Fruit fly (Drosophila melanogaster) whole organism, pupa: ENCODE measurements around the gene mmy.

Experiments
- CG32121 ChIP-seq: fragments of 200-800 bp; sonication (Bioruptor generic); IDR thresholded peaks from 2 replicates; pipeline ENCODE4 v1.3.6; 2022; ENCODE audit warnings: missing biosample characterization, missing genetic modification characterization
- CG34367 ChIP-seq: fragments of 200-800 bp; sonication (Bioruptor generic); optimal IDR thresholded peaks from 2 replicates; lab custom pipeline; 2018; ENCODE audit warnings: missing biosample characterization, mild to moderate bottlenecking, missing genetic modification characterization
- CG8159 ChIP-seq: fragments of 200-800 bp; sonication (Bioruptor generic); optimal IDR thresholded peaks from 3 replicates; lab custom pipeline; 2018; ENCODE audit warnings: missing biosample characterization, mild to moderate bottlenecking, missing genetic modification characterization, moderate library complexity
- EcR ChIP-seq: fragments of 200-800 bp; sonication (Bioruptor generic); optimal IDR thresholded peaks from 3 replicates; lab custom pipeline; 2019; ENCODE audit warnings: missing biosample characterization, missing genetic modification characterization, mild to moderate bottlenecking, moderate library complexity, missing genetic modification reagents
- Pif1B ChIP-seq: fragments of 200-800 bp; sonication (Bioruptor generic); optimal IDR thresholded peaks from 3 replicates; lab custom pipeline; 2016; ENCODE audit warnings: missing biosample characterization, missing genetic modification characterization
- rn ChIP-seq: fragments of 200-800 bp; sonication (Bioruptor generic); IDR thresholded peaks from 2 replicates; pipeline ENCODE4 v1.3.6; 2022; ENCODE audit warnings: missing biosample characterization, missing genetic modification characterization

DNA sequence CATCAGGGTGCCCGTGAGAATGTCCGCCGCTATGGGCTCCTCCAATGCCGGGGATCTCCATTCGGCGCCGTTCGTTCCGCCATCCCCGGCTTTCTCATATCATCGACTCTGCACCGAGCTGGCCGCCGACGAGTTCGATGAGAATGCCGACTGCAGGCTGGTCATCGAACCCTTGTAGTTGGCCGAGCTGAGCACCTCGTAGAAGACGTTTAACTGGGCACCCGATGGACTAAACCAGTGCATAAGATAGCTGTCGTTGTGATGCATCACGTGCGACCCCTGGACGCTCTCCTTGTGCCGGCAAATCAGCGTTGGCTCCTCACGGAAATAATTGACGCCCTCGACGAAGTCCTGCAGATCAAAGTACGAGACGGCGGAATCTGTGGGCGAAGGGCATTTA lies 24.0 kb downstream of the mmy start:
- no peak for TF ChIP-seq rn (GFP tag; lab: Robert Waterston, UW)
- no peak for TF ChIP-seq CG32121
- no peak for TF ChIP-seq CG8159
- peak; percentile 80 for TF ChIP-seq EcR (GFP tag; lab: Kevin White, UChicago)
- no peak for TF ChIP-seq Pif1B
- TF ChIP-seq CG34367, result no peak
